Fruit fly (Drosophila melanogaster) whole organism, adult: ENCODE results near the gene mRpL10.

Experiments used
- CG11617 ChIP-seq: fragments of 200-800 bp; sonication (Bioruptor generic); optimal IDR thresholded peaks from 2 replicates; lab custom pipeline; 2017; ENCODE audit warnings: mild to moderate bottlenecking, missing biosample characterization, missing genetic modification reagents, missing genetic modification characterization
- CG12768 ChIP-seq: fragments of 200-800 bp; sonication (Bioruptor generic); optimal IDR thresholded peaks from 2 replicates; lab custom pipeline; 2017; ENCODE audit warnings: missing biosample characterization, missing genetic modification characterization, mild to moderate bottlenecking, moderate library complexity, missing genetic modification reagents
- CG14711 ChIP-seq: fragments of 200-800 bp; sonication (Bioruptor generic); optimal IDR thresholded peaks from 2 replicates; lab custom pipeline; 2018; ENCODE audit warnings: missing biosample characterization, mild to moderate bottlenecking, missing genetic modification characterization, moderate library complexity
- CG33017 ChIP-seq: fragments of 200-800 bp; sonication (Bioruptor generic); optimal IDR thresholded peaks from 2 replicates; lab custom pipeline; 2018; ENCODE audit warnings: missing biosample characterization, mild to moderate bottlenecking, missing genetic modification characterization, moderate library complexity
- Clk ChIP-seq: fragments of 200-800 bp; sonication (Bioruptor generic); optimal IDR thresholded peaks from 2 replicates; lab custom pipeline; 2017; ENCODE audit warnings: missing biosample characterization, missing genetic modification characterization
- Hr96 ChIP-seq: fragments of 200-800 bp; sonication (Bioruptor generic); optimal IDR thresholded peaks from 2 replicates; lab custom pipeline; 2016; ENCODE audit warnings: missing biosample characterization, missing genetic modification characterization
- Mnt ChIP-seq: fragments of 200-800 bp; sonication (Bioruptor generic); optimal IDR thresholded peaks from 2 replicates; lab custom pipeline; 2016; ENCODE audit warnings: missing biosample characterization, mild to moderate bottlenecking, missing genetic modification characterization
- cnc ChIP-seq, 2 experiments: fragments of >200 bp; optimal IDR thresholded peaks; 2 replicates each; lab custom pipeline; 2017
- kay ChIP-seq: fragments of 200-800 bp; sonication (Bioruptor generic); peaks from one replicate; lab custom pipeline; 2016; ENCODE audit warnings: missing biosample characterization, missing genetic modification characterization, borderline replicate concordance
- ovo ChIP-seq: fragments of 200-800 bp; sonication (Bioruptor generic); optimal IDR thresholded peaks from 2 replicates; lab custom pipeline; 2016; ENCODE audit warnings: missing biosample characterization, missing genetic modification characterization
- pad ChIP-seq: fragments of 200-800 bp; sonication (Bioruptor generic); optimal IDR thresholded peaks from 3 replicates; lab custom pipeline; 2017; ENCODE audit warnings: missing biosample characterization, missing genetic modification characterization, mild to moderate bottlenecking, moderate library complexity, missing genetic modification reagents
- tj ChIP-seq: fragments of 200-800 bp; sonication (Bioruptor generic); optimal IDR thresholded peaks from 3 replicates; lab custom pipeline; 2017; ENCODE audit warnings: missing biosample characterization, mild to moderate bottlenecking, missing genetic modification characterization, moderate library complexity
- toe ChIP-seq: fragments of 200-800 bp; sonication (Bioruptor generic); optimal IDR thresholded peaks from 2 replicates; lab custom pipeline; 2016; ENCODE audit warnings: missing biosample characterization, missing genetic modification characterization

dm6 chr2L:181020-181419 lies 22.6 kb upstream of the mRpL10 start:
- TF ChIP-seq CG33017 (tag; lab: Kevin White, UChicago) (no peak), cnc (optimal IDR thresholded peaks at IDR 0.05; lab: Kevin White, UChicago) (peak in 1 of 2 experiments; percentile 42), CG14711 (tag; lab: Kevin White, UChicago) (no peak), pad (GFP tag; lab: Kevin White, UChicago) (no peak), CG12768 (no peak), kay (GFP tag; lab: Kevin White, UChicago) (no peak), ovo (GFP tag; lab: Kevin White, UChicago) (no peak), toe (GFP tag; lab: Kevin White, UChicago) (no peak), tj (GFP tag; lab: Kevin White, UChicago) (peak; percentile 1), Mnt (GFP tag; lab: Kevin White, UChicago) (no peak), Hr96 (GFP tag; lab: Kevin White, UChicago) (no peak), CG11617 (GFP tag; lab: Kevin White, UChicago) (no peak), Clk (GFP tag; lab: Kevin White, UChicago) (no peak)
